Worm (Caenorhabditis elegans) whole organism, L1 larva: ENCODE measurements around the gene alkb-1.

Experiments used
- aha-1 ChIP-seq: fragments of 150-350 bp; optimal IDR thresholded peaks from 2 replicates; lab custom pipeline; 2014; ENCODE audit warnings: missing biosample characterization, missing genetic modification characterization
- dsc-1 ChIP-seq: sonication (generic microtip); optimal IDR thresholded peaks from 2 replicates; lab custom pipeline; 2016; ENCODE audit warnings: mild to moderate bottlenecking, missing genetic modification characterization, missing compliant biosample characterization
- jun-1 ChIP-seq: fragments of 150-350 bp; optimal IDR thresholded peaks from 2 replicates; lab custom pipeline; 2014; ENCODE audit warnings: missing biosample characterization, missing genetic modification reagents, missing genetic modification characterization
- lin-39 ChIP-seq: fragments of 150-350 bp; optimal IDR thresholded peaks from 2 replicates; lab custom pipeline; 2014; ENCODE audit warnings: missing biosample characterization, missing genetic modification reagents, missing genetic modification characterization
- lir-3 ChIP-seq: sonication (generic microtip); optimal IDR thresholded peaks from 2 replicates; lab custom pipeline; 2016; ENCODE audit warnings: mild to moderate bottlenecking, missing genetic modification characterization, moderate library complexity, missing compliant biosample characterization; ENCODE audit not compliant: poor library complexity
- lsy-2 ChIP-seq, 2 experiments: fragments of 150-350 bp; optimal IDR thresholded peaks; 2 replicates each; lab custom pipeline; 2014; ENCODE audit warnings: missing biosample characterization in 2 of 2, missing genetic modification characterization in 2 of 2
- nhr-28 ChIP-seq: fragments of 150-350 bp; optimal IDR thresholded peaks from 2 replicates; lab custom pipeline; 2014; ENCODE audit warnings: missing biosample characterization, missing genetic modification characterization
- nhr-77 ChIP-seq: fragments of 150-350 bp; optimal IDR thresholded peaks from 2 replicates; lab custom pipeline; 2014; ENCODE audit warnings: missing biosample characterization, missing genetic modification characterization
- pag-3 ChIP-seq: sonication (generic microtip); optimal IDR thresholded peaks from 2 replicates; lab custom pipeline; 2017; ENCODE audit warnings: missing genetic modification characterization, mild to moderate bottlenecking, missing compliant biosample characterization, antibody characterized with exemption, borderline replicate concordance; ENCODE audit not compliant: insufficient read depth
- snpc-4 ChIP-seq: fragments of 150-350 bp; optimal IDR thresholded peaks from 2 replicates; lab custom pipeline; 2014; ENCODE audit warnings: missing biosample characterization, missing genetic modification characterization

- no peak for TF ChIP-seq nhr-77 (tag; lab: Kevin White, UChicago)
- no peak for TF ChIP-seq pag-3 (tag; lab: Kevin White, UChicago)
- no peak for TF ChIP-seq nhr-28 (tag; lab: Kevin White, UChicago)
- no peak for TF ChIP-seq snpc-4 (tag; lab: Kevin White, UChicago)
- no peak for TF ChIP-seq lir-3 (tag; lab: Kevin White, UChicago)
- TF ChIP-seq lsy-2 (tag; optimal IDR thresholded peaks at IDR 0.05; lab: Kevin White, UChicago), result no peak
- TF ChIP-seq aha-1 (tag; lab: Kevin White, UChicago), result no peak
- TF ChIP-seq lin-39 (tag; lab: Kevin White, UChicago), result no peak
- no peak for TF ChIP-seq dsc-1 (tag; lab: Kevin White, UChicago)
- TF ChIP-seq jun-1 (tag; lab: Kevin White, UChicago), result no peak
These were observed at the start of gene alkb-1 for ce11 chrII:1412359-1412907.
